Fruit fly (Drosophila melanogaster): ENCODE data around the gene Ccm3.

The Ccm3 gene

dm6 chr3R:15418824-15419530 lies 47.2 kb downstream of the Ccm3 start (continued):
- TF ChIP-seq CG1233 (GFP tag; optimal IDR thresholded peaks at IDR 0.05) (peak; percentile 66), CG15514 (GFP tag; optimal IDR thresholded peaks at IDR 0.05) (no peak), CG1602 (GFP tag; optimal IDR thresholded peaks at IDR 0.05) (peak; percentile 73), CG8089 (GFP tag; optimal IDR thresholded peaks at IDR 0.05) (no peak), CG10321 (GFP tag; IDR thresholded peaks at IDR 0.05) (peak; percentile 30; the same call in 1 of the 2 replicates), E2f1 (GFP tag; IDR thresholded peaks at IDR 0.05) (peak; percentile 70), trem (tag; optimal IDR thresholded peaks at IDR 0.05) (peak; percentile 49), CG34422 (GFP tag; IDR thresholded peaks at IDR 0.05) (no peak), esg (GFP tag; conservative IDR thresholded peaks at IDR 0.05) (peak; percentile 31; the same call in 1 of the 2 replicates), Poxn (GFP tag; IDR thresholded peaks at IDR 0.05) (no peak), CG4404 (GFP tag; IDR thresholded peaks at IDR 0.05) (peak; percentile 83), CG11247 (GFP tag; IDR thresholded peaks at IDR 0.05) (no peak), sc (optimal IDR thresholded peaks at IDR 0.05) (no peak), sc (GFP tag; optimal IDR thresholded peaks at IDR 0.05) (peak; percentile 62), cg (GFP tag; optimal IDR thresholded peaks at IDR 0.05) (peak; percentile 79), lbe (GFP tag; optimal IDR thresholded peaks at IDR 0.05) (no peak), Atf-2 (GFP tag; optimal IDR thresholded peaks at IDR 0.05) (peak; percentile 17), Trl (optimal IDR thresholded peaks at IDR 0.05) (peak; percentile 56 to 82), Trl (GFP tag; optimal IDR thresholded peaks at IDR 0.05) (peak; percentile 1), HLH3B (GFP tag; IDR thresholded peaks at IDR 0.05) (peak; percentile 36; the same call in 1 of the 2 replicates), CG33557 (GFP tag; optimal IDR thresholded peaks at IDR 0.05) (peak; percentile 89), otp (GFP tag; IDR thresholded peaks at IDR 0.05) (no peak), Hr51 (GFP tag; optimal IDR thresholded peaks at IDR 0.05) (peak; percentile 11 to 84), ssp (GFP tag; IDR thresholded peaks at IDR 0.05) (peak; percentile 17; the same call in 1 of the 2 replicates), Lhr (GFP tag; optimal IDR thresholded peaks at IDR 0.05) (peak; percentile 48), CG34224 (GFP tag; IDR thresholded peaks at IDR 0.05; ENCODE audit: partially characterized antibody) (no peak), CG13894 (tag; optimal IDR thresholded peaks at IDR 0.05) (no peak), CG2678 (tag; optimal IDR thresholded peaks at IDR 0.05) (peak; percentile 86), kni (GFP tag; optimal IDR thresholded peaks at IDR 0.05) (no peak), org-1 (GFP tag; optimal IDR thresholded peaks at IDR 0.05) (peak; percentile 74), luna (GFP tag; optimal IDR thresholded peaks at IDR 0.05) (no peak), Hand (GFP tag; optimal IDR thresholded peaks at IDR 0.05) (peak; percentile 60), Lim3 (GFP tag; IDR thresholded peaks at IDR 0.05) (no peak), Spps (tag; optimal IDR thresholded peaks at IDR 0.05) (peak; percentile 53), Dbx (GFP tag; IDR thresholded peaks at IDR 0.05) (no peak), CG7556 (GFP tag; optimal IDR thresholded peaks at IDR 0.05) (peak; percentile 95), Sox102F (GFP tag; optimal IDR thresholded peaks at IDR 0.05) (peak; percentile 77), bsh (GFP tag; optimal IDR thresholded peaks at IDR 0.05) (peak in 1 of 2 experiments; percentile 82), gem (tag; optimal IDR thresholded peaks at IDR 0.05) (peak; percentile 93), CG12155 (GFP tag; optimal IDR thresholded peaks at IDR 0.05) (peak; percentile 69), ato (GFP tag; IDR thresholded peaks at IDR 0.05; ENCODE audit: partially characterized antibody) (no peak), CG4282 (GFP tag; optimal IDR thresholded peaks at IDR 0.05) (no peak), toy (GFP tag; IDR thresholded peaks at IDR 0.05) (no peak), CG11085 (GFP tag; IDR thresholded peaks at IDR 0.05) (no peak), CG11560 (tag; IDR thresholded peaks at IDR 0.05) (no peak), Hr3 (GFP tag; optimal IDR thresholded peaks at IDR 0.05) (peak; percentile 80), oc (tag; optimal IDR thresholded peaks at IDR 0.05) (no peak), CG10147 (GFP tag; optimal IDR thresholded peaks at IDR 0.05) (peak; percentile 48), gcm2 (GFP tag; optimal IDR thresholded peaks at IDR 0.05) (no peak), sna (GFP tag; IDR thresholded peaks at IDR 0.05; ENCODE audit: partially characterized antibody) (no peak)
